Fruit fly (Drosophila melanogaster): ENCODE measurements around the gene Rac1.
A peak's percentile ranks its signal among the peaks of the same experiment; 100 is the strongest.

Gene Rac1

DNA sequence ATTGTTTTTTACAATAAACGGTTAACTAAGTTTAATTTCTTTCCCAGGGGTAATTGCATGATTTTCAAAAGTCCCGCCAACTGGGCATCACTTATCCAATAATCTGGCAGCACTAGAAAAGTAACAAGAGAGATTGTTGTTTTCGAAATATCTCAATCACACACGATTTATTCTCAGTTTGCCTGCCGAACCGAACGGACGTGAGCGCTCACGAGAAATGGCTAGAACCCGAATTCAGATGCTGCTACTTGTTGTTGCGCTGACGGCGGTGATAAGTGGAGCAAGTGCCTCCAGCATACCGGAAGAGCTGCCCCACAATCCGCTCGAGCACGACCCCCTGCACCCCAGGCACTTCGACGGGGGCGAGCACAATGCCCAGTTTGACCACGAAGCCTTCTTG, 4.0 kb downstream of the Rac1 start, which contains the start of gene scf (continued):
- TF ChIP-seq Opbp (GFP tag; IDR thresholded peaks at IDR 0.05; ENCODE audit: partially characterized antibody): peak; percentile 52; the same call in 2 of the 3 replicates
- TF ChIP-seq CG17186 (GFP tag; optimal IDR thresholded peaks at IDR 0.05): no peak
- TF ChIP-seq Meics (GFP tag; optimal IDR thresholded peaks at IDR 0.05): no peak
- no peak for TF ChIP-seq Ada2b (GFP tag; IDR thresholded peaks at IDR 0.05)
- TF ChIP-seq dmrt11E (tag; optimal IDR thresholded peaks at IDR 0.05): no peak
- TF ChIP-seq CG34376 (GFP tag; optimal IDR thresholded peaks at IDR 0.05): peak; percentile 55
- no peak for TF ChIP-seq CG8478 (optimal IDR thresholded peaks at IDR 0.05)
- no peak for TF ChIP-seq hth (optimal IDR thresholded peaks at IDR 0.05)
- TF ChIP-seq tio (GFP tag; optimal IDR thresholded peaks at IDR 0.05): no peak
- TF ChIP-seq jigr1 (GFP tag; IDR thresholded peaks at IDR 0.05): no peak
- TF ChIP-seq Hr3 (GFP tag; optimal IDR thresholded peaks at IDR 0.05): no peak
- no peak for TF ChIP-seq CG12942 (GFP tag; optimal IDR thresholded peaks at IDR 0.05)
- TF ChIP-seq CG16813 (GFP tag; IDR thresholded peaks at IDR 0.05; ENCODE audit: partially characterized antibody): peak; percentile 33; the same call in 1 of the 3 replicates
- TF ChIP-seq pfk (GFP tag; optimal IDR thresholded peaks at IDR 0.05): no peak
- 0 out of 2 replicates have a peak, but pooled peaks have one; percentile 1 for TF ChIP-seq Dref (GFP tag; IDR thresholded peaks at IDR 0.05)
- TF ChIP-seq sob (GFP tag; IDR thresholded peaks at IDR 0.05): no peak
- TF ChIP-seq yki (optimal IDR thresholded peaks at IDR 0.05): no peak
- peak; percentile 12; the same call in 1 of the 3 replicates for TF ChIP-seq otp (GFP tag; IDR thresholded peaks at IDR 0.05)
- TF ChIP-seq CG31224 (GFP tag; IDR thresholded peaks at IDR 0.05): no peak
- no peak for TF ChIP-seq Xrp1 (GFP tag; IDR thresholded peaks at IDR 0.05)
- TF ChIP-seq fd3F (GFP tag; optimal IDR thresholded peaks at IDR 0.05): no peak
- peak; percentile 31 for TF ChIP-seq mirr (GFP tag; optimal IDR thresholded peaks at IDR 0.05)
- TF ChIP-seq grn (GFP tag; optimal IDR thresholded peaks at IDR 0.05): no peak
- no peak for TF ChIP-seq sisA (GFP tag; IDR thresholded peaks at IDR 0.05)
- TF ChIP-seq Six4 (GFP tag; optimal IDR thresholded peaks at IDR 0.05): peak; percentile 4
- peak; percentile 17 for TF ChIP-seq CG12071 (GFP tag; optimal IDR thresholded peaks at IDR 0.05)
- no peak for TF ChIP-seq ham (GFP tag; IDR thresholded peaks at IDR 0.05)
- TF ChIP-seq CoRest (tag; optimal IDR thresholded peaks at IDR 0.05): no peak
- peak; percentile 54 for TF ChIP-seq kah (GFP tag; optimal IDR thresholded peaks at IDR 0.05)
- TF ChIP-seq Adf1 (GFP tag; IDR thresholded peaks at IDR 0.05): no peak; the same call in 1 of the 2 replicates
- TF ChIP-seq Spps (tag; optimal IDR thresholded peaks at IDR 0.05): no peak
- peak; percentile 63; the same call in 1 of the 2 replicates for TF ChIP-seq chm (GFP tag; IDR thresholded peaks at IDR 0.05)
- no peak for TF ChIP-seq CG14050 (GFP tag; IDR thresholded peaks at IDR 0.05)
- peak; percentile 19 for TF ChIP-seq Nf-YC (tag; optimal IDR thresholded peaks at IDR 0.05)
- TF ChIP-seq Dip3 (GFP tag; optimal IDR thresholded peaks at IDR 0.05): no peak
- no peak for TF ChIP-seq disco-r (GFP tag; optimal IDR thresholded peaks at IDR 0.05)
- TF ChIP-seq CG16815 (GFP tag; optimal IDR thresholded peaks at IDR 0.05): no peak
- no peak for TF ChIP-seq CG14860 (GFP tag; IDR thresholded peaks at IDR 0.05; ENCODE audit: partially characterized antibody)
- TF ChIP-seq CHES-1-like (GFP tag; optimal IDR thresholded peaks at IDR 0.05): no peak
- TF ChIP-seq CG7786 (GFP tag; optimal IDR thresholded peaks at IDR 0.05): no peak
- TF ChIP-seq Stat92E (GFP tag; optimal IDR thresholded peaks at IDR 0.05): no peak
- no peak for TF ChIP-seq croc (GFP tag; conservative IDR thresholded peaks at IDR 0.05)
- no peak for TF ChIP-seq Atf-2 (GFP tag; optimal IDR thresholded peaks at IDR 0.05)
- no peak for TF ChIP-seq CG17612 (GFP tag; IDR thresholded peaks at IDR 0.05)
- TF ChIP-seq pum (GFP tag; optimal IDR thresholded peaks at IDR 0.05): no peak
- TF ChIP-seq CG6813 (GFP tag; optimal IDR thresholded peaks at IDR 0.05): no peak
- no peak for TF ChIP-seq pho (GFP tag; optimal IDR thresholded peaks at IDR 0.05)
- TF ChIP-seq sqz (GFP tag; optimal IDR thresholded peaks at IDR 0.05): no peak
- TF ChIP-seq gro (GFP tag; optimal IDR thresholded peaks at IDR 0.05): peak; percentile 60
- TF ChIP-seq CG34224 (GFP tag; IDR thresholded peaks at IDR 0.05; ENCODE audit: partially characterized antibody): peak; percentile 50
- peak; percentile 53; the same call in 2 of the 3 replicates for TF ChIP-seq CG7357 (GFP tag; IDR thresholded peaks at IDR 0.05)
- TF ChIP-seq CG4282 (GFP tag; optimal IDR thresholded peaks at IDR 0.05): peak; percentile 28
- 0 out of 2 replicates have a peak, but pooled peaks have one; percentile 7 for TF ChIP-seq bowl (GFP tag; IDR thresholded peaks at IDR 0.05)

All from whole organism, embryonic.